Fruit fly (Drosophila melanogaster): Measurements from ENCODE around the gene CG42654.

Gene CG42654

DNA sequence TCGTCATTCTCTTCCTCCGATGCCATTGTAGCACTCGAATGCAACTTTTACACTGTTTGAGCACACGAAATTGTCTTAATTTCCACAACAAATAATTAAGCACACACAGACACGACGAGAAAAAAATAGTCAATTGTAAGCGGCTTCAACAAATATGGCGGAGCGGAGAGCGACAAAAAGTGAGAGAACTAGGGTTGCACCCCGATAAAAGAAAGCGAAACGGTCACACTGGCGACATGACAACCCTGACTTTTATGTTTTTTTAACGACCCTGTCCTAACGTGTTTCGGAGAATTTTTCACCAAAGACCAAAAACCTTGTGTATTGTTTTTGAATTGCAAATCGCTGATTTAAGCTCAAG, 44.3 kb downstream of the CG42654 start, which contains the start of the genes Mi-2 and Prp3 (continued):
- TF ChIP-seq CoRest (tag; optimal IDR thresholded peaks at IDR 0.05) (peak; percentile 10), CG34224 (GFP tag; IDR thresholded peaks at IDR 0.05; ENCODE audit: partially characterized antibody) (peak; percentile 40; the same call in 1 of the 3 replicates), dan (GFP tag; IDR thresholded peaks at IDR 0.05) (no peak), Blimp-1 (GFP tag; optimal IDR thresholded peaks at IDR 0.05) (no peak), CG7987 (GFP tag; optimal IDR thresholded peaks at IDR 0.05) (no peak), hbn (GFP tag; IDR thresholded peaks at IDR 0.05; ENCODE audit: partially characterized antibody) (no peak), trh (GFP tag; optimal IDR thresholded peaks at IDR 0.05) (no peak), CHES-1-like (GFP tag; optimal IDR thresholded peaks at IDR 0.05) (peak; percentile 61), CG1603 (tag; optimal IDR thresholded peaks at IDR 0.05) (peak; percentile 51), Dp (GFP tag; optimal IDR thresholded peaks at IDR 0.05) (peak; percentile 47), CG6175 (GFP tag; IDR thresholded peaks at IDR 0.05) (no peak), luna (GFP tag; optimal IDR thresholded peaks at IDR 0.05) (no peak), HLH3B (GFP tag; IDR thresholded peaks at IDR 0.05) (no peak), Deaf1 (tag; optimal IDR thresholded peaks at IDR 0.05) (no peak), vnd (GFP tag; IDR thresholded peaks at IDR 0.05; ENCODE audit: partially characterized antibody) (no peak), Asciz (GFP tag; optimal IDR thresholded peaks at IDR 0.05) (no peak), bowl (GFP tag; IDR thresholded peaks at IDR 0.05) (no peak), CG14014 (GFP tag; IDR thresholded peaks at IDR 0.05) (no peak), CG8388 (GFP tag; optimal IDR thresholded peaks at IDR 0.05) (no peak), Antp (GFP tag; optimal IDR thresholded peaks at IDR 0.05) (no peak), CG10366 (GFP tag; IDR thresholded peaks at IDR 0.05) (no peak), CG3995 (GFP tag; optimal IDR thresholded peaks at IDR 0.05) (no peak), oc (tag; optimal IDR thresholded peaks at IDR 0.05) (peak; percentile 1), tll (GFP tag; optimal IDR thresholded peaks at IDR 0.05) (peak in 1 of 2 experiments; percentile 11), CG42726 (GFP tag; IDR thresholded peaks at IDR 0.05; ENCODE audit: partially characterized antibody) (0 out of 2 replicates have a peak, but pooled peaks have one; percentile 40), E2f1 (GFP tag; IDR thresholded peaks at IDR 0.05) (0 out of 2 replicates have a peak, but pooled peaks have one; percentile 14), CG9727 (GFP tag; optimal IDR thresholded peaks at IDR 0.05) (no peak), CG7372 (GFP tag; IDR thresholded peaks at IDR 0.05) (no peak), Lpt (GFP tag; optimal IDR thresholded peaks at IDR 0.05) (no peak), CG18619 (GFP tag; optimal IDR thresholded peaks at IDR 0.05) (no peak), org-1 (GFP tag; optimal IDR thresholded peaks at IDR 0.05) (no peak), NK7.1 (GFP tag; optimal IDR thresholded peaks at IDR 0.05) (no peak), CG14710 (tag; optimal IDR thresholded peaks at IDR 0.05) (peak; percentile 57), CG34376 (GFP tag; optimal IDR thresholded peaks at IDR 0.05) (peak; percentile 51), Doc2 (GFP tag; IDR thresholded peaks at IDR 0.05) (no peak), Dip3 (GFP tag; optimal IDR thresholded peaks at IDR 0.05) (no peak), aop (GFP tag; IDR thresholded peaks at IDR 0.05) (no peak), Doc3 (GFP tag; IDR thresholded peaks at IDR 0.05; ENCODE audit: partially characterized antibody) (no peak), Trl (optimal IDR thresholded peaks at IDR 0.05) (peak in 1 of 2 experiments; percentile 80), Trl (GFP tag; optimal IDR thresholded peaks at IDR 0.05) (peak; percentile 74), CG10654 (GFP tag; optimal IDR thresholded peaks at IDR 0.05) (no peak), CG8944 (GFP tag; optimal IDR thresholded peaks at IDR 0.05) (no peak), Sox100B (GFP tag; optimal IDR thresholded peaks at IDR 0.05) (no peak), CG13123 (GFP tag; optimal IDR thresholded peaks at IDR 0.05) (no peak), Ets65A (GFP tag) (no peak), CG9215 (GFP tag; IDR thresholded peaks at IDR 0.05) (no peak), CG10147 (GFP tag; optimal IDR thresholded peaks at IDR 0.05) (no peak), abd-A (tag; optimal IDR thresholded peaks at IDR 0.05) (no peak), Hmx (GFP tag; optimal IDR thresholded peaks at IDR 0.05) (no peak), hkb (optimal IDR thresholded peaks at IDR 0.05) (no peak), hkb (GFP tag; IDR thresholded peaks at IDR 0.05) (0 out of 2 replicates have a peak, but pooled peaks have one; percentile 22), CG17328 (GFP tag; IDR thresholded peaks at IDR 0.05) (no peak)

Data from whole organism, embryonic.